Worm (Caenorhabditis elegans) whole organism, L1 larva: Measurements from ENCODE around the gene K04C2.2.
A peak's percentile ranks its signal among the peaks of the same experiment; 100 is the strongest.

Experiments
- C16A3.4 ChIP-seq: fragments of 150-350 bp; optimal IDR thresholded peaks from 2 replicates; lab custom pipeline; 2014; ENCODE audit warnings: missing biosample characterization, missing genetic modification characterization
- Y116A8C.19 ChIP-seq: sonication (generic microtip); optimal IDR thresholded peaks from 2 replicates; lab custom pipeline; 2016; ENCODE audit warnings: missing compliant biosample characterization, missing genetic modification characterization, borderline replicate concordance
- ceh-88 ChIP-seq: fragments of 200-800 bp; sonication (Bioruptor generic); IDR thresholded peaks from 2 replicates; pipeline ENCODE4 v1.3.6; 2022; ENCODE audit warnings: missing genetic modification characterization, missing compliant biosample characterization
- ceh-90 ChIP-seq: sonication (generic microtip); optimal IDR thresholded peaks from 2 replicates; lab custom pipeline; 2016; ENCODE audit warnings: missing genetic modification characterization, missing compliant biosample characterization
- ces-1 ChIP-seq: fragments of 150-350 bp; optimal IDR thresholded peaks from 2 replicates; lab custom pipeline; 2014; ENCODE audit warnings: missing biosample characterization, missing genetic modification reagents, missing genetic modification characterization
- elt-3 ChIP-seq, 6 experiments: fragments of 150-350 bp in 1 of 6; sonication (generic microtip); optimal IDR thresholded peaks; 2 replicates each; lab custom pipeline; 2017 to 2018; ENCODE audit warnings: missing biosample characterization in 6 of 6, missing genetic modification characterization in 6 of 6, inconsistent platforms in 1 of 6
- ets-5 ChIP-seq: fragments of 200-800 bp; sonication (Bioruptor generic); IDR thresholded peaks from 2 replicates; pipeline ENCODE4 v1.3.6; 2022; ENCODE audit warnings: missing genetic modification characterization, missing compliant biosample characterization
- fkh-4 ChIP-seq: sonication (generic microtip); optimal IDR thresholded peaks from 2 replicates; lab custom pipeline; 2016; ENCODE audit warnings: missing compliant biosample characterization, missing genetic modification characterization, borderline replicate concordance
- grh-1 ChIP-seq: fragments of 200-800 bp; sonication (Bioruptor generic); IDR thresholded peaks from 2 replicates; pipeline ENCODE4 v1.3.6; 2022; ENCODE audit warnings: missing genetic modification reagents, missing genetic modification characterization, missing compliant biosample characterization
- hlh-4 ChIP-seq: sonication (generic microtip); optimal IDR thresholded peaks from 2 replicates; lab custom pipeline; 2016; ENCODE audit warnings: mild to moderate bottlenecking, missing genetic modification characterization, missing compliant biosample characterization
- irx-1 ChIP-seq: sonication (generic microtip); optimal IDR thresholded peaks from 2 replicates; lab custom pipeline; 2016; ENCODE audit warnings: missing genetic modification characterization, missing compliant biosample characterization
- isw-1 ChIP-seq: fragments of 200-800 bp; sonication (Bioruptor generic); IDR thresholded peaks from 2 replicates; pipeline ENCODE4 v1.3.6; 2022; ENCODE audit warnings: missing genetic modification characterization, missing compliant biosample characterization
- lin-13 ChIP-seq: fragments of 150-350 bp; optimal IDR thresholded peaks from 2 replicates; lab custom pipeline; 2014; ENCODE audit warnings: missing biosample characterization, missing genetic modification reagents, missing genetic modification characterization
- lin-35 ChIP-seq, 2 experiments: fragments of 150-350 bp; optimal IDR thresholded peaks; 2 replicates each; lab custom pipeline; 2014; ENCODE audit warnings: missing biosample characterization in 2 of 2, missing genetic modification characterization in 2 of 2, missing genetic modification reagents in 2 of 2
- lin-39 ChIP-seq: fragments of 150-350 bp; optimal IDR thresholded peaks from 2 replicates; lab custom pipeline; 2014; ENCODE audit warnings: missing biosample characterization, missing genetic modification reagents, missing genetic modification characterization
- lir-3 ChIP-seq: sonication (generic microtip); optimal IDR thresholded peaks from 2 replicates; lab custom pipeline; 2016; ENCODE audit warnings: mild to moderate bottlenecking, missing genetic modification characterization, moderate library complexity, missing compliant biosample characterization; ENCODE audit not compliant: poor library complexity
- lsy-2 ChIP-seq, 2 experiments: fragments of 150-350 bp; optimal IDR thresholded peaks; 2 replicates each; lab custom pipeline; 2014; ENCODE audit warnings: missing biosample characterization in 2 of 2, missing genetic modification characterization in 2 of 2
- mep-1 ChIP-seq: fragments of 150-350 bp; optimal IDR thresholded peaks from 2 replicates; lab custom pipeline; 2014; ENCODE audit warnings: missing biosample characterization, missing genetic modification characterization
- nhr-12 ChIP-seq: sonication (generic microtip); optimal IDR thresholded peaks from 2 replicates; lab custom pipeline; 2017; ENCODE audit warnings: missing biosample characterization, missing genetic modification characterization
- nhr-19 ChIP-seq: fragments of 200-800 bp; sonication (Bioruptor generic); conservative IDR thresholded peaks from 2 replicates; pipeline ENCODE4 v1.3.6; 2022; ENCODE audit warnings: missing genetic modification characterization, missing compliant biosample characterization
- skn-1 ChIP-seq: fragments of 150-350 bp; optimal IDR thresholded peaks from 2 replicates; lab custom pipeline; 2014; ENCODE audit warnings: missing biosample characterization, missing genetic modification characterization
- tbx-2 ChIP-seq: sonication (generic microtip); optimal IDR thresholded peaks from 2 replicates; lab custom pipeline; 2016; ENCODE audit warnings: missing genetic modification characterization, missing compliant biosample characterization
- zag-1 ChIP-seq: fragments of 150-350 bp; optimal IDR thresholded peaks from 2 replicates; lab custom pipeline; 2014; ENCODE audit warnings: missing biosample characterization, missing genetic modification characterization

Gene K04C2.2

ce11 chrIII:6931896-6932295 lies 42.3 kb downstream of the K04C2.2 start, which contains the start of gene byn-1:
byn-1 (plus strand) TSS chrIII:6932001.
- TF ChIP-seq nhr-19 (GFP tag; lab: Robert Waterston, UW) (no peak), grh-1 (GFP tag; lab: Robert Waterston, UW) (no peak), lsy-2 (tag; optimal IDR thresholded peaks at IDR 0.05; lab: Kevin White, UChicago) (peak in 1 of 2 experiments; percentile 18), isw-1 (GFP tag; lab: Robert Waterston, UW) (no peak)

- TF ChIP-seq Y116A8C.19 (tag; lab: Kevin White, UChicago), result no peak
- no peak for TF ChIP-seq fkh-4 (tag; lab: Kevin White, UChicago)
- no peak for TF ChIP-seq mep-1 (tag; lab: Kevin White, UChicago)
- TF ChIP-seq skn-1 (tag; lab: Kevin White, UChicago), result no peak
- TF ChIP-seq ceh-90 (tag; lab: Kevin White, UChicago), result no peak
- TF ChIP-seq zag-1 (tag; lab: Kevin White, UChicago), result no peak
- no peak for TF ChIP-seq tbx-2 (tag; lab: Kevin White, UChicago)
- TF ChIP-seq, all 84 proteins: peak for 0
These were observed 45.9 kb downstream of the K04C2.2 start, which contains the start of the genes F57B9.8 and coq-2 for ce11 chrIII:6935269-6936017. F57B9.8 (minus strand) TSS chrIII:6935319. coq-2 (plus strand) TSS chrIII:6935967.

ce11 chrIII:6939523-6939922 lies 49.9 kb downstream of the K04C2.2 start, which contains the start of gene F57B9.3:
F57B9.3 (plus strand) TSS chrIII:6939823.
- TF ChIP-seq lsy-2 (tag; optimal IDR thresholded peaks at IDR 0.05; lab: Kevin White, UChicago) (no peak), isw-1 (GFP tag; lab: Robert Waterston, UW) (no peak), irx-1 (tag; lab: Kevin White, UChicago) (no peak), lir-3 (tag; lab: Kevin White, UChicago) (no peak), lin-35 (GFP tag; optimal IDR thresholded peaks at IDR 0.05; lab: Kevin White, UChicago) (no peak), hlh-4 (tag; lab: Kevin White, UChicago) (no peak), lin-39 (no peak), ces-1 (GFP tag; lab: Kevin White, UChicago) (no peak), zag-1 (tag; lab: Kevin White, UChicago) (no peak), elt-3 (tag; optimal IDR thresholded peaks at IDR 0.05; lab: Kevin White, UChicago) (no peak), nhr-12 (tag; lab: Kevin White, UChicago) (no peak), ets-5 (no peak), C16A3.4 (tag; lab: Kevin White, UChicago) (no peak), ceh-88 (GFP tag; lab: Robert Waterston, UW) (no peak), lin-13 (no peak)
